Fruit fly (Drosophila melanogaster): ENCODE data around the gene CG5418.

dm6 chr2L:12463037-12463436 is 10.0 kb upstream of the CG5418 start:
- no peak for TF ChIP-seq ap (GFP tag; IDR thresholded peaks at IDR 0.05)
- TF ChIP-seq CG4424 (GFP tag; optimal IDR thresholded peaks at IDR 0.05): no peak
- TF ChIP-seq sug (tag; optimal IDR thresholded peaks at IDR 0.05): peak; percentile 65
- TF ChIP-seq cas (GFP tag; IDR thresholded peaks at IDR 0.05): no peak
- no peak for TF ChIP-seq CG10209 (GFP tag; optimal IDR thresholded peaks at IDR 0.05)
- TF ChIP-seq Sox100B (GFP tag; optimal IDR thresholded peaks at IDR 0.05): peak; percentile 40
- TF ChIP-seq dmrt99B (tag; optimal IDR thresholded peaks at IDR 0.05): no peak
- TF ChIP-seq CG8359 (GFP tag; optimal IDR thresholded peaks at IDR 0.05; ENCODE audit: borderline replicate concordance): peak; percentile 39
- no peak; the same call in 1 of the 2 replicates for TF ChIP-seq CG14014 (GFP tag; IDR thresholded peaks at IDR 0.05)
- TF ChIP-seq Awh (GFP tag; IDR thresholded peaks at IDR 0.05): no peak
- no peak for TF ChIP-seq phol (tag; optimal IDR thresholded peaks at IDR 0.05)
